Fruit fly (Drosophila melanogaster) whole organism, embryonic: Measurements from ENCODE around the gene CG46308.

Experiments used
- Asciz ChIP-seq: fragments of 200-800 bp; sonication (Bioruptor generic); optimal IDR thresholded peaks from 2 replicates; lab custom pipeline; 2017; ENCODE audit warnings: missing biosample characterization, mild to moderate bottlenecking, missing genetic modification characterization, missing genetic modification reagents
- Bgb ChIP-seq: fragments of 200-800 bp; sonication (Bioruptor generic); IDR thresholded peaks from 2 replicates; pipeline ENCODE4 v1.3.6; 2022; ENCODE audit warnings: missing biosample characterization, missing genetic modification characterization; ENCODE audit not compliant: partially characterized antibody
- CG10147 ChIP-seq: fragments of 200-800 bp; sonication (Bioruptor generic); optimal IDR thresholded peaks from 2 replicates; lab custom pipeline; 2019; ENCODE audit warnings: missing biosample characterization, mild to moderate bottlenecking, missing genetic modification characterization, moderate library complexity
- CG10274 ChIP-seq: fragments of 200-800 bp; sonication (Bioruptor generic); optimal IDR thresholded peaks from 3 replicates; lab custom pipeline; 2017; ENCODE audit warnings: missing biosample characterization, mild to moderate bottlenecking, missing genetic modification characterization
- CG12659 ChIP-seq: fragments of 200-800 bp; sonication (Bioruptor generic); optimal IDR thresholded peaks from 3 replicates; lab custom pipeline; 2017; ENCODE audit warnings: mild to moderate bottlenecking, missing biosample characterization, missing genetic modification reagents, missing genetic modification characterization
- CG15269 ChIP-seq: fragments of 200-800 bp; sonication (Bioruptor generic); optimal IDR thresholded peaks from 2 replicates; lab custom pipeline; 2018; ENCODE audit warnings: missing biosample characterization, mild to moderate bottlenecking, missing genetic modification characterization, moderate library complexity
- CG18764 ChIP-seq: fragments of 200-800 bp; sonication (Bioruptor generic); optimal IDR thresholded peaks from 3 replicates; lab custom pipeline; 2016; ENCODE audit warnings: missing biosample characterization, missing genetic modification characterization
- CG2120 ChIP-seq: fragments of 200-800 bp; sonication (Bioruptor generic); optimal IDR thresholded peaks from 3 replicates; lab custom pipeline; 2016; ENCODE audit warnings: missing biosample characterization, missing genetic modification characterization
- CG2202 ChIP-seq: fragments of 200-800 bp; sonication (Bioruptor generic); optimal IDR thresholded peaks from 2 replicates; lab custom pipeline; 2018; ENCODE audit warnings: missing biosample characterization, mild to moderate bottlenecking, missing genetic modification characterization
- CG32532 ChIP-seq: fragments of 200-800 bp; sonication (Bioruptor generic); IDR thresholded peaks from 2 replicates; pipeline ENCODE4 v1.3.6; 2022; ENCODE audit warnings: missing biosample characterization, missing genetic modification characterization
- CG3847 ChIP-seq: fragments of 200-800 bp; sonication (Bioruptor generic); IDR thresholded peaks from 2 replicates; pipeline ENCODE4 v1.3.6; 2022; ENCODE audit warnings: missing biosample characterization, missing genetic modification characterization
- CG43689 ChIP-seq: fragments of 200-800 bp; sonication (Bioruptor generic); IDR thresholded peaks from 2 replicates; pipeline ENCODE4 v1.3.6; 2022; ENCODE audit warnings: missing biosample characterization, missing genetic modification characterization
- CG6683 ChIP-seq: fragments of 200-800 bp; sonication (Bioruptor generic); optimal IDR thresholded peaks from 2 replicates; lab custom pipeline; 2017; ENCODE audit warnings: missing biosample characterization, mild to moderate bottlenecking, missing genetic modification characterization, missing genetic modification reagents
- CG6854 ChIP-seq: fragments of 200-800 bp; sonication (Bioruptor generic); optimal IDR thresholded peaks from 3 replicates; lab custom pipeline; 2017; ENCODE audit warnings: missing biosample characterization, mild to moderate bottlenecking, missing genetic modification characterization
- CG8944 ChIP-seq: fragments of 200-800 bp; sonication (Bioruptor generic); optimal IDR thresholded peaks from 3 replicates; lab custom pipeline; 2016; ENCODE audit warnings: missing biosample characterization, missing genetic modification characterization
- CG9437 ChIP-seq: fragments of 200-800 bp; sonication (Bioruptor generic); optimal IDR thresholded peaks from 2 replicates; lab custom pipeline; 2018; ENCODE audit warnings: missing biosample characterization, mild to moderate bottlenecking, missing genetic modification characterization
- CG9727 ChIP-seq: fragments of 200-800 bp; sonication (Bioruptor generic); optimal IDR thresholded peaks from 3 replicates; lab custom pipeline; 2017; ENCODE audit warnings: missing biosample characterization, mild to moderate bottlenecking, missing genetic modification characterization
- CHES-1-like ChIP-seq: fragments of 200-800 bp; sonication (Bioruptor generic); optimal IDR thresholded peaks from 2 replicates; lab custom pipeline; 2016; ENCODE audit warnings: missing biosample characterization, missing genetic modification characterization
- Chrac-16 ChIP-seq: fragments of 200-800 bp; sonication (Bioruptor generic); optimal IDR thresholded peaks from 3 replicates; lab custom pipeline; 2016; ENCODE audit warnings: missing biosample characterization, missing genetic modification characterization
- Deaf1 ChIP-seq: fragments of 200-800 bp; optimal IDR thresholded peaks from 3 replicates; lab custom pipeline; 2019; ENCODE audit warnings: missing biosample characterization, mild to moderate bottlenecking, missing genetic modification characterization, moderate library complexity
- Dll ChIP-seq: fragments of 200-800 bp; sonication (Bioruptor generic); IDR thresholded peaks from 4 replicates; pipeline ENCODE4 v1.3.6; 2022; ENCODE audit warnings: missing biosample characterization, missing genetic modification characterization; ENCODE audit not compliant: partially characterized antibody
- Doc2 ChIP-seq: fragments of 200-800 bp; sonication (Bioruptor generic); IDR thresholded peaks from 2 replicates; pipeline ENCODE4 v1.3.6; 2022; ENCODE audit warnings: missing biosample characterization, missing genetic modification characterization
- ERR ChIP-seq: fragments of 200-800 bp; sonication (Bioruptor generic); optimal IDR thresholded peaks from 2 replicates; lab custom pipeline; 2016; ENCODE audit warnings: missing biosample characterization, missing genetic modification characterization
- Eip74EF ChIP-seq, 2 experiments: fragments of 200-800 bp in 1 of 2; fragments of >200 bp in 1 of 2; sonication (Bioruptor generic) in 1 of 2; optimal IDR thresholded peaks; 2 replicates each; lab custom pipeline; 2017 to 2019; ENCODE audit warnings: missing biosample characterization in 2 of 2, missing genetic modification characterization in 2 of 2, mild to moderate bottlenecking in 1 of 2, moderate library complexity in 1 of 2
- Fer3 ChIP-seq: fragments of 200-800 bp; sonication (Bioruptor generic); optimal IDR thresholded peaks from 2 replicates; lab custom pipeline; 2018; ENCODE audit warnings: missing biosample characterization, mild to moderate bottlenecking, missing genetic modification characterization, moderate library complexity
- Nf-YA ChIP-seq: fragments of 200-800 bp; sonication (Bioruptor generic); IDR thresholded peaks from 2 replicates; pipeline ENCODE4 v1.3.6; 2022; ENCODE audit warnings: missing biosample characterization, missing genetic modification characterization
- ab ChIP-seq: fragments of 200-800 bp; sonication (Bioruptor generic); optimal IDR thresholded peaks from 2 replicates; lab custom pipeline; 2016; ENCODE audit warnings: missing biosample characterization, missing genetic modification characterization
- ase ChIP-seq: fragments of 200-800 bp; sonication (Bioruptor generic); IDR thresholded peaks from 3 replicates; pipeline ENCODE4 v1.3.6; 2022; ENCODE audit warnings: missing biosample characterization, missing genetic modification characterization
- bowl ChIP-seq: fragments of 200-800 bp; sonication (Bioruptor generic); IDR thresholded peaks from 2 replicates; pipeline ENCODE4 v1.3.6; 2022; ENCODE audit warnings: missing biosample characterization, missing genetic modification characterization
- corto ChIP-seq: fragments of 200-800 bp; sonication (Bioruptor generic); optimal IDR thresholded peaks from 2 replicates; lab custom pipeline; 2016; ENCODE audit warnings: missing biosample characterization, mild to moderate bottlenecking, missing genetic modification characterization, moderate library complexity
- cwo ChIP-seq: fragments of 200-800 bp; sonication (Bioruptor generic); optimal IDR thresholded peaks from 3 replicates; lab custom pipeline; 2017; ENCODE audit warnings: missing biosample characterization, missing genetic modification characterization, mild to moderate bottlenecking, moderate library complexity, missing genetic modification reagents
- disco-r ChIP-seq: fragments of 200-800 bp; sonication (Bioruptor generic); optimal IDR thresholded peaks from 2 replicates; lab custom pipeline; 2016; ENCODE audit warnings: missing biosample characterization, missing genetic modification characterization
- dm ChIP-seq: fragments of 200-800 bp; sonication (Bioruptor generic); optimal IDR thresholded peaks from 3 replicates; lab custom pipeline; 2016; ENCODE audit warnings: missing biosample characterization, missing genetic modification characterization
- ftz-f1 ChIP-seq: fragments of 200-800 bp; sonication (Bioruptor generic); optimal IDR thresholded peaks from 2 replicates; lab custom pipeline; 2016; ENCODE audit warnings: missing biosample characterization, missing genetic modification characterization
- gt ChIP-seq: fragments of 200-800 bp; sonication (Bioruptor generic); IDR thresholded peaks from 2 replicates; pipeline ENCODE4 v1.3.6; 2022; ENCODE audit warnings: missing biosample characterization, missing genetic modification characterization
- kay ChIP-seq: fragments of 200-800 bp; sonication (Bioruptor generic); optimal IDR thresholded peaks from 2 replicates; lab custom pipeline; 2016; ENCODE audit warnings: missing biosample characterization, missing genetic modification characterization
- lov ChIP-seq, 2 experiments: fragments of 200-800 bp in 1 of 2; fragments of >200 bp in 1 of 2; sonication (Bioruptor generic) in 1 of 2; IDR thresholded peaks in 1 of 2; optimal IDR thresholded peaks in 1 of 2; 2 replicates in 1 of 2; 3 replicates in 1 of 2; pipeline versions ENCODE4 v1.3.6 to Lab custom; 2017 to 2022; ENCODE audit warnings: missing biosample characterization in 1 of 2, missing genetic modification characterization in 1 of 2
- mirr ChIP-seq: fragments of 200-800 bp; sonication (Bioruptor generic); optimal IDR thresholded peaks from 3 replicates; lab custom pipeline; 2018; ENCODE audit warnings: missing biosample characterization, mild to moderate bottlenecking, missing genetic modification characterization
- nom ChIP-seq: fragments of 200-800 bp; sonication (Bioruptor generic); optimal IDR thresholded peaks from 2 replicates; lab custom pipeline; 2017; ENCODE audit warnings: missing biosample characterization, missing genetic modification characterization, mild to moderate bottlenecking, moderate library complexity, missing genetic modification reagents
- pan ChIP-seq, 4 experiments: fragments of >200 bp in 3 of 4; fragments of 200-800 bp in 1 of 4; sonication (Bioruptor generic) in 1 of 4; optimal IDR thresholded peaks in 3 of 4; IDR thresholded peaks in 1 of 4; 2 replicates each; pipeline versions ENCODE4 v1.3.6 to Lab custom; 2017 to 2022; ENCODE audit warnings: missing biosample characterization in 2 of 4, missing genetic modification characterization in 2 of 4, mixed read lengths in 1 of 4
- pros ChIP-seq: fragments of 200-800 bp; sonication (Bioruptor generic); optimal IDR thresholded peaks from 3 replicates; lab custom pipeline; 2019; ENCODE audit warnings: missing biosample characterization, mild to moderate bottlenecking, missing genetic modification characterization, moderate library complexity
- row ChIP-seq: fragments of 200-800 bp; sonication (Bioruptor generic); IDR thresholded peaks from 3 replicates; pipeline ENCODE4 v1.3.6; 2022; ENCODE audit warnings: missing biosample characterization, missing genetic modification characterization
- sens ChIP-seq: fragments of 200-800 bp; sonication (Bioruptor generic); peaks from one replicate; lab custom pipeline; 2016; ENCODE audit warnings: missing biosample characterization, missing genetic modification characterization
- shn ChIP-seq: fragments of 200-800 bp; sonication (Bioruptor generic); optimal IDR thresholded peaks from 3 replicates; lab custom pipeline; 2016; ENCODE audit warnings: missing biosample characterization, missing genetic modification characterization
- slp2 ChIP-seq: fragments of 200-800 bp; sonication (Bioruptor generic); optimal IDR thresholded peaks from 2 replicates; lab custom pipeline; 2016; ENCODE audit warnings: missing biosample characterization, missing genetic modification characterization
- ssp ChIP-seq: fragments of 200-800 bp; sonication (Bioruptor generic); IDR thresholded peaks from 2 replicates; pipeline ENCODE4 v1.3.6; 2022; ENCODE audit warnings: missing biosample characterization, missing genetic modification characterization
- tna ChIP-seq: fragments of 200-800 bp; sonication (Bioruptor generic); IDR thresholded peaks from 2 replicates; pipeline ENCODE4 v1.3.6; 2022; ENCODE audit warnings: missing biosample characterization, missing genetic modification characterization; ENCODE audit not compliant: partially characterized antibody

The CG46308 gene

DNA sequence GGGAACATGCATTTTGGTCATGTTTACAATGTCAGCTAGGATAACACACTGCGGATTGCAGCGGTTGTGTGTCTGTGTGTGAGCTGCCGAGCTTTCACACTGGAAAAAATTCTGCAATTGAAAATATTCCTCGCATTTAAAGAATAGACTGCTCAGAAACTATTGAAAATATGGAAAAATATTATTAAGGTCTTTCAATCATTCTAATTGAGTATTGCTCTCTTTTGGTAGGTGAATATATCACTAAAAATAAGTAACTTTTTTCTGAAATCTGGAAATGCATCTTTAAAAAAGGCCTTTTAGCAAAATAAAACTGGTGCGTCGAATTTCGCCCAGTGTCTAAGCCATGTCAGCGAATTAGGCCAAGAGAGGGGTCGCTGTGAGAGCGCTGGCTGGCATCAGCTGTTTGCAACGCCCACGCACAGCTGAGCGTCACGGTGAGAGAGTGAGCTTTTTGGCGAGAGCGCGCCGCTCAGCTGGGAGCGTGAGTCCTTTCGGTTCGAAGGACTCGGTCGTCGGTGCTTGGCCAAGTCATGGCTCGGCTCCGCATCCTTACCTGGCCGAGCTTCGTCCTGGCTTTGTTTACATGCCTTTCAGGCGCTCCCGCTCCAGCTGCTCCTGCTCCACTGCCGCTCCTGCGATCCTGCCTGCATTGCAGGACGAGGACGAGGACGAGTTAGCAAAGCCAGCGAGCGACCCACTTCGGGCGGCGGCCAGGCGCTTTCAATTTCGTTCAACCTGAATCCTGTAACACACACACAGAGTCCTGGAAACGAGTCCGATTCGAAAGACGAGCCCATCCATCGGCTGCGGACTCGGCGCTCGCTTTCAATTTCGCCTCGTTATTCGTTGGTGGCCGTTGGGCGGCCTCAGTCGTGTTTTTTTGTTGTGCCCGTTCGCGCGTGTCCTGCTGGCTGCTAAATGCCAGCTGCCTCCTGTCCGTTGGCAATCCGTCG is at the start of gene CG46308 (continued):
- TF ChIP-seq Doc2 (no peak), mirr (GFP tag; lab: Kevin White, UChicago) (no peak), Eip74EF (GFP tag; optimal IDR thresholded peaks at IDR 0.05; lab: Kevin White, UChicago) (no peak), sens (GFP tag; lab: Kevin White, UChicago) (peak; percentile 60), CG43689 (GFP tag; lab: Robert Waterston, UW) (no peak), tna (GFP tag; lab: Robert Waterston, UW) (no peak), ab (GFP tag; lab: Kevin White, UChicago) (no peak), CG12659 (peak; percentile 7), Deaf1 (peak; percentile 93), CG6683 (GFP tag; lab: Kevin White, UChicago) (no peak), CG6854 (GFP tag; lab: Kevin White, UChicago) (peak; percentile 48), shn (GFP tag; lab: Kevin White, UChicago) (no peak), CG2202 (tag; lab: Kevin White, UChicago) (no peak), Nf-YA (GFP tag; lab: Robert Waterston, UW) (no peak), ftz-f1 (GFP tag; lab: Kevin White, UChicago) (no peak), gt (GFP tag; lab: Robert Waterston, UW) (no peak), nom (no peak), ase (GFP tag; lab: Robert Waterston, UW) (no peak), row (GFP tag; lab: Robert Waterston, UW) (no peak; the same call in 2 of the 3 replicates), Chrac-16 (GFP tag; lab: Kevin White, UChicago) (no peak), disco-r (GFP tag; lab: Kevin White, UChicago) (no peak), CG15269 (tag; lab: Kevin White, UChicago) (peak; percentile 54), CHES-1-like (GFP tag; lab: Kevin White, UChicago) (no peak), pros (GFP tag; lab: Kevin White, UChicago) (no peak), CG10274 (GFP tag; lab: Kevin White, UChicago) (no peak), Bgb (GFP tag; lab: Robert Waterston, UW) (no peak), CG18764 (GFP tag; lab: Kevin White, UChicago) (no peak), slp2 (peak; percentile 5), CG10147 (GFP tag; lab: Kevin White, UChicago) (peak; percentile 59), dm (GFP tag; lab: Kevin White, UChicago) (no peak), CG9727 (GFP tag; lab: Kevin White, UChicago) (peak; percentile 32), CG3847 (no peak), Asciz (GFP tag; lab: Kevin White, UChicago) (no peak), corto (GFP tag; lab: Kevin White, UChicago) (no peak), CG9437 (no peak), ERR (GFP tag; lab: Kevin White, UChicago) (no peak), CG2120 (peak; percentile 73), bowl (GFP tag; lab: Robert Waterston, UW) (no peak), pan (optimal IDR thresholded peaks at IDR 0.05; lab: Kevin White, UChicago) (no peak), pan (GFP tag; optimal IDR thresholded peaks at IDR 0.05 in 1 of 2, IDR thresholded peaks at IDR 0.05 in 1 of 2) (no peak), Dll (GFP tag; lab: Robert Waterston, UW) (no peak), CG32532 (GFP tag; lab: Robert Waterston, UW) (no peak), ssp (GFP tag; lab: Robert Waterston, UW) (no peak), kay (GFP tag; lab: Kevin White, UChicago) (no peak), CG8944 (no peak), cwo (GFP tag; lab: Kevin White, UChicago) (peak; percentile 38), Fer3 (peak; percentile 41), lov (optimal IDR thresholded peaks at IDR 0.05; lab: Kevin White, UChicago) (no peak), lov (GFP tag; IDR thresholded peaks at IDR 0.05; lab: Robert Waterston, UW) (no peak)
